Fruit fly (Drosophila melanogaster) whole organism, prepupa: ENCODE results near the gene fipi.

Experiments used
- CG10631 ChIP-seq: fragments of 200-800 bp; sonication (Bioruptor generic); optimal IDR thresholded peaks from 2 replicates; lab custom pipeline; 2016; ENCODE audit warnings: missing biosample characterization, missing genetic modification characterization
- CG11294 ChIP-seq: fragments of 200-800 bp; sonication (Bioruptor generic); IDR thresholded peaks from 2 replicates; pipeline ENCODE4 v1.3.6; 2022; ENCODE audit warnings: missing biosample characterization, missing genetic modification characterization
- CG11762 ChIP-seq: fragments of 200-800 bp; sonication (Bioruptor generic); optimal IDR thresholded peaks from 3 replicates; lab custom pipeline; 2016; ENCODE audit warnings: missing biosample characterization, missing genetic modification characterization; ENCODE audit not compliant: insufficient read depth
- CG1621 ChIP-seq: fragments of 200-800 bp; sonication (Bioruptor generic); optimal IDR thresholded peaks from 3 replicates; lab custom pipeline; 2018; ENCODE audit warnings: missing biosample characterization, mild to moderate bottlenecking, missing genetic modification characterization
- CG16779 ChIP-seq: fragments of 200-800 bp; sonication (Bioruptor generic); optimal IDR thresholded peaks from 3 replicates; lab custom pipeline; 2017; ENCODE audit warnings: missing biosample characterization, mild to moderate bottlenecking, missing genetic modification characterization
- CG31627 ChIP-seq: fragments of 200-800 bp; sonication (Bioruptor generic); optimal IDR thresholded peaks from 3 replicates; lab custom pipeline; 2016; ENCODE audit warnings: missing biosample characterization, missing genetic modification characterization
- CG32006 ChIP-seq: fragments of 200-800 bp; sonication (Bioruptor generic); optimal IDR thresholded peaks from 3 replicates; lab custom pipeline; 2017; ENCODE audit warnings: missing biosample characterization, mild to moderate bottlenecking, missing genetic modification characterization
- CG3919 ChIP-seq: fragments of 200-800 bp; sonication (Bioruptor generic); optimal IDR thresholded peaks from 3 replicates; lab custom pipeline; 2016; ENCODE audit warnings: missing biosample characterization, missing genetic modification characterization
- CG6163 ChIP-seq: fragments of 200-800 bp; sonication (Bioruptor generic); IDR thresholded peaks from 3 replicates; pipeline ENCODE4 v1.3.6; 2022; ENCODE audit warnings: missing biosample characterization, missing genetic modification characterization
- CG6276 ChIP-seq: fragments of 200-800 bp; sonication (Bioruptor generic); optimal IDR thresholded peaks from 2 replicates; lab custom pipeline; 2017; ENCODE audit warnings: missing biosample characterization, mild to moderate bottlenecking, missing genetic modification characterization
- CG6792 ChIP-seq: fragments of 200-800 bp; sonication (Bioruptor generic); optimal IDR thresholded peaks from 3 replicates; lab custom pipeline; 2016; ENCODE audit warnings: missing biosample characterization, missing genetic modification characterization
- CG7368 ChIP-seq: fragments of 200-800 bp; sonication (Bioruptor generic); optimal IDR thresholded peaks from 3 replicates; lab custom pipeline; 2016; ENCODE audit warnings: missing biosample characterization, missing genetic modification characterization
- CG8119 ChIP-seq: fragments of 200-800 bp; sonication (Bioruptor generic); IDR thresholded peaks from 3 replicates; pipeline ENCODE4 v1.3.6; 2022; ENCODE audit warnings: missing biosample characterization, missing genetic modification characterization
- CG8632 ChIP-seq: fragments of 200-800 bp; sonication (Bioruptor generic); optimal IDR thresholded peaks from 3 replicates; lab custom pipeline; 2016; ENCODE audit warnings: missing biosample characterization, missing genetic modification characterization
- Eip78C ChIP-seq: fragments of 200-800 bp; sonication (Bioruptor generic); peaks from one replicate; lab custom pipeline; 2016; ENCODE audit warnings: missing biosample characterization, missing genetic modification characterization
- Ets21C ChIP-seq: fragments of 200-800 bp; sonication (Bioruptor generic); optimal IDR thresholded peaks from 3 replicates; lab custom pipeline; 2016; ENCODE audit warnings: missing biosample characterization, missing genetic modification characterization
- Gug ChIP-seq: fragments of 200-800 bp; sonication (Bioruptor generic); IDR thresholded peaks from 2 replicates; pipeline ENCODE4 v1.3.6; 2022; ENCODE audit warnings: missing biosample characterization, missing genetic modification characterization
- achi ChIP-seq: fragments of 200-800 bp; sonication (Bioruptor generic); optimal IDR thresholded peaks from 3 replicates; lab custom pipeline; 2016; ENCODE audit warnings: missing biosample characterization, missing genetic modification characterization
- cyc ChIP-seq: fragments of 200-800 bp; sonication (Bioruptor generic); optimal IDR thresholded peaks from 3 replicates; lab custom pipeline; 2016; ENCODE audit warnings: missing biosample characterization, missing genetic modification characterization
- dac ChIP-seq: fragments of 200-800 bp; sonication (Bioruptor generic); optimal IDR thresholded peaks from 2 replicates; lab custom pipeline; 2017; ENCODE audit warnings: missing biosample characterization, mild to moderate bottlenecking, missing genetic modification characterization
- eg ChIP-seq: fragments of 200-800 bp; sonication (Bioruptor generic); IDR thresholded peaks from 3 replicates; pipeline ENCODE4 v1.3.6; 2022; ENCODE audit warnings: missing biosample characterization, missing genetic modification characterization
- esn ChIP-seq: fragments of 200-800 bp; sonication (Bioruptor generic); optimal IDR thresholded peaks from 2 replicates; lab custom pipeline; 2016; ENCODE audit warnings: missing biosample characterization, mild to moderate bottlenecking, missing genetic modification characterization, moderate library complexity
- fd59A ChIP-seq: fragments of 200-800 bp; sonication (Bioruptor generic); optimal IDR thresholded peaks from 2 replicates; lab custom pipeline; 2017; ENCODE audit warnings: missing biosample characterization, mild to moderate bottlenecking, missing genetic modification characterization, missing genetic modification reagents
- fkh ChIP-seq: fragments of 200-800 bp; sonication (Bioruptor generic); optimal IDR thresholded peaks from 3 replicates; lab custom pipeline; 2017; ENCODE audit warnings: missing biosample characterization, mild to moderate bottlenecking, missing genetic modification characterization, moderate library complexity
- lz ChIP-seq: fragments of 200-800 bp; sonication (Bioruptor generic); optimal IDR thresholded peaks from 3 replicates; lab custom pipeline; 2016; ENCODE audit warnings: missing biosample characterization, missing genetic modification characterization
- net ChIP-seq: fragments of 200-800 bp; sonication (Bioruptor generic); optimal IDR thresholded peaks from 3 replicates; lab custom pipeline; 2016; ENCODE audit warnings: missing biosample characterization, missing genetic modification characterization
- spab ChIP-seq: fragments of 200-800 bp; sonication (Bioruptor generic); optimal IDR thresholded peaks from 2 replicates; lab custom pipeline; 2017; ENCODE audit warnings: missing biosample characterization, mild to moderate bottlenecking, missing genetic modification characterization, missing genetic modification reagents
- ss ChIP-seq, 2 experiments: fragments of 200-800 bp; sonication (Bioruptor generic); optimal IDR thresholded peaks; 2 replicates in 1 of 2; 3 replicates in 1 of 2; lab custom pipeline; 2017 to 2018; ENCODE audit warnings: mild to moderate bottlenecking in 2 of 2, missing biosample characterization in 2 of 2, missing genetic modification characterization in 2 of 2, moderate library complexity in 1 of 2
- svp ChIP-seq: fragments of 200-800 bp; sonication (Bioruptor generic); peaks from one replicate; lab custom pipeline; 2016; ENCODE audit warnings: missing biosample characterization, missing genetic modification characterization

The fipi gene

dm6 chr2L:4694421-4694820 is 99.4 kb downstream of the fipi start, which contains the start of gene dcma:
Gene dcma (plus strand): TSS chr2L:4694721.
- TF ChIP-seq CG8632 (no peak), svp (GFP tag; lab: Kevin White, UChicago) (peak; percentile 13), CG1621 (tag; lab: Kevin White, UChicago) (no peak), CG3919 (GFP tag; lab: Kevin White, UChicago) (no peak)

dm6 chr2L:4690602-4691001 is 103.2 kb downstream of the fipi start, which contains the start of gene CG3251:
Gene CG3251 (minus strand): TSS chr2L:4690702.
- TF ChIP-seq fd59A (GFP tag; lab: Kevin White, UChicago): no peak
- TF ChIP-seq CG1621 (tag; lab: Kevin White, UChicago): no peak
- TF ChIP-seq eg (GFP tag; lab: Robert Waterston, UW): no peak
- no peak for TF ChIP-seq CG6792 (GFP tag; lab: Kevin White, UChicago)
- TF ChIP-seq net (GFP tag; lab: Kevin White, UChicago): no peak
- TF ChIP-seq CG8119 (GFP tag; lab: Robert Waterston, UW): no peak
- no peak for TF ChIP-seq dac (GFP tag; lab: Kevin White, UChicago)
- no peak for TF ChIP-seq CG6276 (GFP tag; lab: Kevin White, UChicago)
- no peak for TF ChIP-seq CG16779 (tag; lab: Kevin White, UChicago)
- TF ChIP-seq ss (GFP tag; optimal IDR thresholded peaks at IDR 0.05; lab: Kevin White, UChicago): no peak
- no peak for TF ChIP-seq CG11294 (GFP tag; lab: Robert Waterston, UW)
- no peak for TF ChIP-seq CG7368 (GFP tag; lab: Kevin White, UChicago)

dm6 chr2L:4687211-4687610 is 106.6 kb downstream of the fipi start, which contains the start of gene Elba3:
Gene Elba3 (plus strand): TSS chr2L:4687511.
- TF ChIP-seq svp (GFP tag; lab: Kevin White, UChicago) (no peak), Gug (no peak), CG6163 (GFP tag; lab: Robert Waterston, UW) (no peak), spab (no peak), CG32006 (GFP tag; lab: Kevin White, UChicago) (no peak), Ets21C (no peak), CG10631 (GFP tag; lab: Kevin White, UChicago) (no peak), CG31627 (GFP tag; lab: Kevin White, UChicago) (no peak), CG8632 (no peak), CG6792 (GFP tag; lab: Kevin White, UChicago) (no peak), cyc (GFP tag; lab: Kevin White, UChicago) (no peak), CG6276 (GFP tag; lab: Kevin White, UChicago) (no peak), CG11762 (GFP tag; lab: Kevin White, UChicago) (no peak), Eip78C (GFP tag; lab: Kevin White, UChicago) (no peak), CG1621 (tag; lab: Kevin White, UChicago) (no peak), esn (GFP tag; lab: Kevin White, UChicago) (no peak), lz (GFP tag; lab: Kevin White, UChicago) (no peak), fkh (GFP tag; lab: Kevin White, UChicago) (no peak), achi (GFP tag; lab: Kevin White, UChicago) (no peak)
